Worm (Caenorhabditis elegans) whole organism, mixed stage, embryonic: ENCODE measurements around the gene F57A8.1.

Experiments used
- lin-13 ChIP-seq: fragments of 150-350 bp; optimal IDR thresholded peaks from 2 replicates; lab custom pipeline; 2014; ENCODE audit warnings: missing biosample characterization, missing genetic modification characterization
- mep-1 ChIP-seq: fragments of 150-350 bp; optimal IDR thresholded peaks from 2 replicates; lab custom pipeline; 2017; ENCODE audit warnings: missing biosample characterization, missing genetic modification reagents, missing genetic modification characterization, inconsistent platforms
- nhr-28 ChIP-seq: fragments of 150-350 bp; optimal IDR thresholded peaks from 2 replicates; lab custom pipeline; 2014; ENCODE audit warnings: missing biosample characterization, missing genetic modification characterization
- nhr-76 ChIP-seq: sonication (generic microtip); optimal IDR thresholded peaks from 2 replicates; lab custom pipeline; 2017; ENCODE audit warnings: missing biosample characterization, missing genetic modification characterization
- unc-120 ChIP-seq: sonication (generic microtip); optimal IDR thresholded peaks from 2 replicates; lab custom pipeline; 2017; ENCODE audit warnings: missing genetic modification characterization, missing compliant biosample characterization; ENCODE audit not compliant: poor library complexity, severe bottlenecking
- unc-39 ChIP-seq: fragments of 150-350 bp; optimal IDR thresholded peaks from 2 replicates; lab custom pipeline; 2014; ENCODE audit warnings: missing biosample characterization, missing genetic modification characterization

DNA sequence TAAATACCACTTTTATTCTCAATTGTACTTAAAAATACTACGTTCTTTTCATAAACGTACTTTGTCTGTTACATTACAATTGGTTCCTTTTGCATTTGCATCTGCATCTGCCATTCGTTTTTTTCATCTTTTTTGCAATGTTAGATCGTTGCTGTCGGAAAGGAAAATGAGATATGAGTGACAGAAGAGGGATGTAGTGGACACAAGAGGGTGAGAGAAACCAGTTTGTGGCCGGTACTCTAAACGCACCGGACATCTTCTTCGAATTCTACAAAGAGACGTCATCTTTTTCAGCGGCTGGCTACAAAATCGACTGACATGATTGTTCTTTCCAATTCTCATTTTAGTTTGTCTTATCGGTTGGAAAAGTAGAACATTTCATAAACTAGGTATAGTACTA lies 34.4 kb upstream of the F57A8.1 start:
- TF ChIP-seq mep-1 (tag; lab: Kevin White, UChicago): no peak
- TF ChIP-seq nhr-28 (tag; lab: Kevin White, UChicago): no peak
- TF ChIP-seq unc-120 (tag; lab: Kevin White, UChicago): no peak
- no peak for TF ChIP-seq unc-39 (tag; lab: Kevin White, UChicago)
- no peak for TF ChIP-seq lin-13 (tag; lab: Kevin White, UChicago)
- no peak for TF ChIP-seq nhr-76 (tag; lab: Kevin White, UChicago)
